Worm (Caenorhabditis elegans) whole organism, mixed stage, embryonic: ENCODE measurements around the gene swsn-6.

Source experiments
- M03D4.4 ChIP-seq: sonication (generic microtip); optimal IDR thresholded peaks from 2 replicates; lab custom pipeline; 2017; ENCODE audit warnings: mild to moderate bottlenecking, missing genetic modification characterization, missing compliant biosample characterization
- bed-3 ChIP-seq: fragments of 200-800 bp; sonication (Bioruptor generic); optimal IDR thresholded peaks from 3 replicates; lab custom pipeline; 2018; ENCODE audit warnings: mild to moderate bottlenecking, missing genetic modification characterization, moderate library complexity, missing compliant biosample characterization
- blmp-1 ChIP-seq: fragments of 150-350 bp; optimal IDR thresholded peaks from 2 replicates; lab custom pipeline; 2014; ENCODE audit warnings: missing biosample characterization, missing genetic modification characterization
- ceh-39 ChIP-seq: fragments of 150-350 bp; optimal IDR thresholded peaks from 2 replicates; lab custom pipeline; 2014; ENCODE audit warnings: missing biosample characterization, missing genetic modification characterization
- ceh-43 ChIP-seq: fragments of 200-800 bp; sonication (Bioruptor generic); optimal IDR thresholded peaks from 2 replicates; lab custom pipeline; 2018; ENCODE audit warnings: mild to moderate bottlenecking, missing genetic modification characterization, moderate library complexity, missing compliant biosample characterization
- ceh-83 ChIP-seq: fragments of 200-800 bp; sonication (Bioruptor generic); optimal IDR thresholded peaks from 2 replicates; lab custom pipeline; 2018; ENCODE audit warnings: mild to moderate bottlenecking, missing genetic modification characterization, missing compliant biosample characterization
- ces-1 ChIP-seq: fragments of 150-350 bp; optimal IDR thresholded peaks from 2 replicates; lab custom pipeline; 2014; ENCODE audit warnings: missing biosample characterization, missing genetic modification reagents, missing genetic modification characterization
- cnd-1 ChIP-seq: fragments of 200-800 bp; sonication (Bioruptor generic); optimal IDR thresholded peaks from 2 replicates; lab custom pipeline; 2018; ENCODE audit warnings: mild to moderate bottlenecking, missing genetic modification characterization, missing compliant biosample characterization
- drap-1 ChIP-seq: fragments of 200-800 bp; sonication (Bioruptor generic); optimal IDR thresholded peaks from 3 replicates; lab custom pipeline; 2018; ENCODE audit warnings: mild to moderate bottlenecking, missing genetic modification characterization, missing compliant biosample characterization
- elt-1 ChIP-seq: sonication (generic microtip); optimal IDR thresholded peaks from 2 replicates; lab custom pipeline; 2017; ENCODE audit warnings: missing genetic modification characterization, mild to moderate bottlenecking, missing compliant biosample characterization, antibody characterized with exemption, moderate library complexity, borderline replicate concordance; ENCODE audit not compliant: insufficient read depth
- elt-3 ChIP-seq: fragments of 150-350 bp; optimal IDR thresholded peaks from 2 replicates; lab custom pipeline; 2014; ENCODE audit warnings: missing biosample characterization, missing genetic modification characterization
- flh-1 ChIP-seq: fragments of 200-800 bp; sonication (Bioruptor generic); optimal IDR thresholded peaks from 2 replicates; lab custom pipeline; 2018; ENCODE audit warnings: mild to moderate bottlenecking, missing genetic modification characterization, moderate library complexity, missing compliant biosample characterization
- ham-2 ChIP-seq: fragments of 200-800 bp; sonication (Bioruptor generic); optimal IDR thresholded peaks from 2 replicates; lab custom pipeline; 2018; ENCODE audit warnings: mild to moderate bottlenecking, missing genetic modification characterization, missing compliant biosample characterization
- hlh-1 ChIP-seq: fragments of 150-350 bp; optimal IDR thresholded peaks from 2 replicates; lab custom pipeline; 2014; ENCODE audit warnings: missing biosample characterization, missing genetic modification reagents, missing genetic modification characterization
- lin-13 ChIP-seq: fragments of 150-350 bp; optimal IDR thresholded peaks from 2 replicates; lab custom pipeline; 2014; ENCODE audit warnings: missing biosample characterization, missing genetic modification characterization
- lin-32 ChIP-seq: fragments of 200-800 bp; sonication (Bioruptor generic); optimal IDR thresholded peaks from 2 replicates; lab custom pipeline; 2018; ENCODE audit warnings: mild to moderate bottlenecking, missing genetic modification characterization, missing compliant biosample characterization
- lsy-2 ChIP-seq: fragments of 150-350 bp; optimal IDR thresholded peaks from 2 replicates; lab custom pipeline; 2014; ENCODE audit warnings: missing biosample characterization, missing genetic modification characterization
- mab-5 ChIP-seq: fragments of 150-350 bp; optimal IDR thresholded peaks from 2 replicates; lab custom pipeline; 2014; ENCODE audit warnings: missing biosample characterization, missing genetic modification characterization
- mep-1 ChIP-seq: fragments of 150-350 bp; optimal IDR thresholded peaks from 2 replicates; lab custom pipeline; 2017; ENCODE audit warnings: missing biosample characterization, missing genetic modification reagents, missing genetic modification characterization, inconsistent platforms
- mls-2 ChIP-seq: sonication (generic microtip); optimal IDR thresholded peaks from 2 replicates; lab custom pipeline; 2016; ENCODE audit warnings: mild to moderate bottlenecking, missing genetic modification characterization, moderate library complexity, missing compliant biosample characterization
- nhr-12 ChIP-seq: fragments of 150-350 bp; optimal IDR thresholded peaks from 2 replicates; lab custom pipeline; 2014; ENCODE audit warnings: missing biosample characterization, missing genetic modification characterization
- nhr-2 ChIP-seq: fragments of 150-350 bp; optimal IDR thresholded peaks from 2 replicates; lab custom pipeline; 2014; ENCODE audit warnings: missing biosample characterization, missing genetic modification characterization
- nhr-237 ChIP-seq: fragments of 150-350 bp; optimal IDR thresholded peaks from 2 replicates; lab custom pipeline; 2014; ENCODE audit warnings: missing biosample characterization, missing genetic modification characterization
- nhr-28 ChIP-seq: fragments of 150-350 bp; optimal IDR thresholded peaks from 2 replicates; lab custom pipeline; 2014; ENCODE audit warnings: missing biosample characterization, missing genetic modification characterization
- nhr-76 ChIP-seq: sonication (generic microtip); optimal IDR thresholded peaks from 2 replicates; lab custom pipeline; 2017; ENCODE audit warnings: missing biosample characterization, missing genetic modification characterization
- pha-4 ChIP-seq: fragments of 150-350 bp; optimal IDR thresholded peaks from 2 replicates; lab custom pipeline; 2018; ENCODE audit warnings: missing biosample characterization, missing genetic modification reagents, missing genetic modification characterization
- sem-2 ChIP-seq: fragments of 200-800 bp; sonication (Bioruptor generic); optimal IDR thresholded peaks from 2 replicates; lab custom pipeline; 2018; ENCODE audit warnings: mild to moderate bottlenecking, missing genetic modification characterization, missing compliant biosample characterization
- snpc-4 ChIP-seq: fragments of 150-350 bp; optimal IDR thresholded peaks from 2 replicates; lab custom pipeline; 2014; ENCODE audit warnings: missing biosample characterization, missing genetic modification characterization
- sptf-1 ChIP-seq: sonication (generic microtip); optimal IDR thresholded peaks from 2 replicates; lab custom pipeline; 2017; ENCODE audit warnings: mild to moderate bottlenecking, missing genetic modification characterization, moderate library complexity, missing compliant biosample characterization
- tbx-8 ChIP-seq: fragments of 200-800 bp; sonication (Bioruptor generic); optimal IDR thresholded peaks from 2 replicates; lab custom pipeline; 2018; ENCODE audit warnings: mild to moderate bottlenecking, missing genetic modification characterization, moderate library complexity, missing compliant biosample characterization
- unc-120 ChIP-seq: sonication (generic microtip); optimal IDR thresholded peaks from 2 replicates; lab custom pipeline; 2017; ENCODE audit warnings: missing genetic modification characterization, missing compliant biosample characterization; ENCODE audit not compliant: poor library complexity, severe bottlenecking
- unc-39 ChIP-seq: fragments of 150-350 bp; optimal IDR thresholded peaks from 2 replicates; lab custom pipeline; 2014; ENCODE audit warnings: missing biosample characterization, missing genetic modification characterization
- unc-62 ChIP-seq: fragments of 150-350 bp; optimal IDR thresholded peaks from 2 replicates; lab custom pipeline; 2014; ENCODE audit warnings: missing biosample characterization, missing genetic modification reagents, missing genetic modification characterization
- zip-8 ChIP-seq: fragments of 150-350 bp; optimal IDR thresholded peaks from 2 replicates; lab custom pipeline; 2014; ENCODE audit warnings: missing biosample characterization, missing genetic modification characterization
- ztf-11 ChIP-seq: fragments of 150-350 bp; optimal IDR thresholded peaks from 2 replicates; lab custom pipeline; 2014; ENCODE audit warnings: missing biosample characterization, missing genetic modification characterization

The swsn-6 gene

ce11 chrIV:5369414-5369813 is 25.4 kb upstream of the swsn-6 start, which contains the start of gene F41H10.3:
Gene F41H10.3, plus strand, starts transcription at chrIV:5369801.
- no peak for TF ChIP-seq lin-13 (tag; lab: Kevin White, UChicago)
- no peak for TF ChIP-seq mab-5
- no peak for TF ChIP-seq ham-2 (GFP tag; lab: Kevin White, UChicago)
- no peak for TF ChIP-seq snpc-4 (tag; lab: Kevin White, UChicago)
- TF ChIP-seq mls-2, result no peak

ce11 chrIV:5370914-5371313 is 23.9 kb upstream of the swsn-6 start:
- TF ChIP-seq lsy-2 (tag; lab: Kevin White, UChicago) (peak; percentile 54), unc-120 (peak; percentile 43), snpc-4 (tag; lab: Kevin White, UChicago) (no peak), ceh-39 (tag; lab: Kevin White, UChicago) (peak; percentile 6), mep-1 (peak; percentile 68), mls-2 (no peak), ces-1 (GFP tag; lab: Kevin White, UChicago) (peak; percentile 20), ceh-43 (peak; percentile 0), hlh-1 (tag; lab: Kevin White, UChicago) (no peak), mab-5 (no peak), ceh-83 (no peak), ham-2 (GFP tag; lab: Kevin White, UChicago) (no peak), lin-32 (GFP tag; lab: Kevin White, UChicago) (no peak), sem-2 (GFP tag; lab: Kevin White, UChicago) (no peak), elt-3 (tag; lab: Kevin White, UChicago) (no peak), M03D4.4 (tag; lab: Kevin White, UChicago) (peak; percentile 79), nhr-76 (tag; lab: Kevin White, UChicago) (no peak), nhr-237 (peak; percentile 65), nhr-12 (tag; lab: Kevin White, UChicago) (no peak), bed-3 (GFP tag; lab: Kevin White, UChicago) (no peak), blmp-1 (no peak), lin-13 (tag; lab: Kevin White, UChicago) (no peak), pha-4 (no peak), nhr-28 (tag; lab: Kevin White, UChicago) (no peak), nhr-2 (tag; lab: Kevin White, UChicago) (no peak), elt-1 (tag; lab: Kevin White, UChicago) (no peak), unc-62 (no peak), zip-8 (tag; lab: Kevin White, UChicago) (no peak), sptf-1 (tag; lab: Kevin White, UChicago) (peak; percentile 71), ztf-11 (no peak), tbx-8 (GFP tag; lab: Kevin White, UChicago) (no peak), cnd-1 (no peak), drap-1 (GFP tag; lab: Kevin White, UChicago) (no peak), unc-39 (tag; lab: Kevin White, UChicago) (no peak), flh-1 (GFP tag; lab: Kevin White, UChicago) (no peak)

ce11 chrIV:5374321-5374720 is 20.5 kb upstream of the swsn-6 start:
- TF ChIP-seq ceh-83 (no peak), mab-5 (no peak), snpc-4 (tag; lab: Kevin White, UChicago) (no peak), nhr-12 (tag; lab: Kevin White, UChicago) (no peak), bed-3 (GFP tag; lab: Kevin White, UChicago) (no peak), unc-62 (no peak), nhr-76 (tag; lab: Kevin White, UChicago) (no peak), lin-13 (tag; lab: Kevin White, UChicago) (no peak), elt-3 (tag; lab: Kevin White, UChicago) (no peak), sem-2 (GFP tag; lab: Kevin White, UChicago) (no peak), lsy-2 (tag; lab: Kevin White, UChicago) (no peak)

ce11 chrIV:5374946-5375345 is 19.9 kb upstream of the swsn-6 start:
- no peak for TF ChIP-seq nhr-12 (tag; lab: Kevin White, UChicago)
- TF ChIP-seq ceh-43, result no peak
- no peak for TF ChIP-seq nhr-237
- no peak for TF ChIP-seq ztf-11
- TF ChIP-seq nhr-2 (tag; lab: Kevin White, UChicago), result no peak
- TF ChIP-seq mls-2, result no peak
- no peak for TF ChIP-seq zip-8 (tag; lab: Kevin White, UChicago)
- no peak for TF ChIP-seq drap-1 (GFP tag; lab: Kevin White, UChicago)
- TF ChIP-seq unc-120, result no peak
- no peak for TF ChIP-seq lin-32 (GFP tag; lab: Kevin White, UChicago)
- TF ChIP-seq bed-3 (GFP tag; lab: Kevin White, UChicago), result no peak
- TF ChIP-seq unc-39 (tag; lab: Kevin White, UChicago), result no peak
- TF ChIP-seq hlh-1 (tag; lab: Kevin White, UChicago), result no peak
- TF ChIP-seq, all 35 proteins: peak for 0
